Worm (Caenorhabditis elegans) whole organism, L2 larva: ENCODE data around the gene mks-3.

Source experiments
- C34F6.9 ChIP-seq: fragments of 150-350 bp; optimal IDR thresholded peaks from 2 replicates; lab custom pipeline; 2014; ENCODE audit warnings: missing biosample characterization, missing genetic modification characterization
- F13H6.1 ChIP-seq: sonication (generic microtip); optimal IDR thresholded peaks from 2 replicates; lab custom pipeline; 2016; ENCODE audit warnings: missing genetic modification characterization, missing compliant biosample characterization
- Y55F3AM.14 ChIP-seq: fragments of 200-800 bp; sonication (Bioruptor generic); optimal IDR thresholded peaks from 2 replicates; lab custom pipeline; 2018; ENCODE audit warnings: mild to moderate bottlenecking, missing genetic modification characterization, missing compliant biosample characterization
- aly-2 ChIP-seq: fragments of 150-350 bp; optimal IDR thresholded peaks from 2 replicates; lab custom pipeline; 2014; ENCODE audit warnings: missing biosample characterization, missing genetic modification characterization
- ama-1 ChIP-seq: fragments of 150-350 bp; optimal IDR thresholded peaks from 2 replicates; lab custom pipeline; 2018; ENCODE audit warnings: inconsistent platforms
- blmp-1 ChIP-seq: sonication (generic microtip); optimal IDR thresholded peaks from 2 replicates; lab custom pipeline; 2017; ENCODE audit warnings: missing genetic modification characterization, mild to moderate bottlenecking, missing compliant biosample characterization, antibody characterized with exemption, moderate library complexity; ENCODE audit not compliant: insufficient read depth
- ceh-16 ChIP-seq: fragments of 150-350 bp; optimal IDR thresholded peaks from 2 replicates; lab custom pipeline; 2014; ENCODE audit warnings: missing biosample characterization, missing genetic modification characterization
- ceh-82 ChIP-seq: fragments of 150-350 bp; optimal IDR thresholded peaks from 2 replicates; lab custom pipeline; 2014; ENCODE audit warnings: missing biosample characterization, missing genetic modification characterization
- dmd-4 ChIP-seq: sonication (generic microtip); optimal IDR thresholded peaks from 2 replicates; lab custom pipeline; 2017; ENCODE audit warnings: missing biosample characterization, missing genetic modification characterization
- egl-27 ChIP-seq: sonication (generic microtip); optimal IDR thresholded peaks from 3 replicates; lab custom pipeline; 2017; ENCODE audit warnings: missing biosample characterization, missing genetic modification reagents, missing genetic modification characterization
- elt-3 ChIP-seq: sonication (generic microtip); optimal IDR thresholded peaks from 2 replicates; lab custom pipeline; 2017; ENCODE audit warnings: missing biosample characterization, missing genetic modification characterization
- lin-11 ChIP-seq: fragments of 150-350 bp; sonication (generic microtip); optimal IDR thresholded peaks from 2 replicates; lab custom pipeline; 2014; ENCODE audit warnings: missing biosample characterization, missing genetic modification characterization, inconsistent platforms, mixed read lengths
- lin-13 ChIP-seq: fragments of 150-350 bp; optimal IDR thresholded peaks from 2 replicates; lab custom pipeline; 2014; ENCODE audit warnings: missing biosample characterization, missing genetic modification reagents, missing genetic modification characterization
- lin-39 ChIP-seq: fragments of 150-350 bp; optimal IDR thresholded peaks from 2 replicates; lab custom pipeline; 2014; ENCODE audit warnings: missing biosample characterization, missing genetic modification reagents, missing genetic modification characterization
- lsy-2 ChIP-seq, 2 experiments: fragments of 150-350 bp in 1 of 2; sonication (generic microtip) in 1 of 2; optimal IDR thresholded peaks; 2 replicates each; lab custom pipeline; 2014 to 2017; ENCODE audit warnings: missing biosample characterization in 2 of 2, missing genetic modification characterization in 2 of 2
- mab-5 ChIP-seq: fragments of 150-350 bp; optimal IDR thresholded peaks from 2 replicates; lab custom pipeline; 2014; ENCODE audit warnings: missing biosample characterization, missing genetic modification characterization
- nhr-11 ChIP-seq: fragments of 150-350 bp; optimal IDR thresholded peaks from 2 replicates; lab custom pipeline; 2014; ENCODE audit warnings: missing biosample characterization, missing genetic modification characterization
- nhr-12 ChIP-seq: fragments of 150-350 bp; optimal IDR thresholded peaks from 2 replicates; lab custom pipeline; 2014; ENCODE audit warnings: missing biosample characterization, missing genetic modification characterization
- nhr-129 ChIP-seq: fragments of 150-350 bp; optimal IDR thresholded peaks from 2 replicates; lab custom pipeline; 2014; ENCODE audit warnings: missing biosample characterization, missing genetic modification characterization
- nhr-23 ChIP-seq: fragments of 150-350 bp; optimal IDR thresholded peaks from 2 replicates; lab custom pipeline; 2014; ENCODE audit warnings: missing biosample characterization, missing genetic modification reagents, missing genetic modification characterization
- nhr-25 ChIP-seq: fragments of 150-350 bp; sonication (generic microtip); optimal IDR thresholded peaks from 3 replicates; lab custom pipeline; 2014; ENCODE audit warnings: missing biosample characterization, missing genetic modification characterization
- nhr-6 ChIP-seq: fragments of 150-350 bp; optimal IDR thresholded peaks from 2 replicates; lab custom pipeline; 2014; ENCODE audit warnings: missing biosample characterization, missing genetic modification characterization
- sem-4 ChIP-seq: fragments of 150-350 bp; optimal IDR thresholded peaks from 2 replicates; lab custom pipeline; 2014; ENCODE audit warnings: missing biosample characterization, missing genetic modification reagents, missing genetic modification characterization
- sma-9 ChIP-seq, 2 experiments: fragments of 150-350 bp in 1 of 2; sonication (generic microtip) in 1 of 2; optimal IDR thresholded peaks; 2 replicates each; lab custom pipeline; 2014 to 2016; ENCODE audit warnings: missing genetic modification characterization in 2 of 2, mild to moderate bottlenecking in 1 of 2, missing biosample characterization in 1 of 2, missing compliant biosample characterization in 1 of 2, missing genetic modification reagents in 1 of 2, moderate library complexity in 1 of 2
- snpc-4 ChIP-seq: fragments of 150-350 bp; optimal IDR thresholded peaks from 2 replicates; lab custom pipeline; 2014; ENCODE audit warnings: missing biosample characterization, missing genetic modification characterization
- unc-55 ChIP-seq: fragments of 150-350 bp; sonication (generic microtip); optimal IDR thresholded peaks from 3 replicates; lab custom pipeline; 2014; ENCODE audit warnings: missing biosample characterization, missing genetic modification reagents, missing genetic modification characterization
- unc-62 ChIP-seq: fragments of 150-350 bp; optimal IDR thresholded peaks from 2 replicates; lab custom pipeline; 2014; ENCODE audit warnings: missing biosample characterization, missing genetic modification reagents, missing genetic modification characterization
- zag-1 ChIP-seq: fragments of 150-350 bp; optimal IDR thresholded peaks from 2 replicates; lab custom pipeline; 2014; ENCODE audit warnings: missing biosample characterization, missing genetic modification characterization
- ztf-1 ChIP-seq: fragments of 200-800 bp; sonication (Bioruptor generic); conservative IDR thresholded peaks from 2 replicates; pipeline ENCODE4 v1.3.6; 2022; ENCODE audit warnings: missing genetic modification characterization, missing compliant biosample characterization
- ztf-11 ChIP-seq: sonication (generic microtip); optimal IDR thresholded peaks from 2 replicates; lab custom pipeline; 2017; ENCODE audit warnings: missing biosample characterization, missing genetic modification characterization
- ztf-4 ChIP-seq: fragments of 150-350 bp; optimal IDR thresholded peaks from 2 replicates; lab custom pipeline; 2014; ENCODE audit warnings: missing biosample characterization, missing genetic modification characterization

mks-3 gene

DNA sequence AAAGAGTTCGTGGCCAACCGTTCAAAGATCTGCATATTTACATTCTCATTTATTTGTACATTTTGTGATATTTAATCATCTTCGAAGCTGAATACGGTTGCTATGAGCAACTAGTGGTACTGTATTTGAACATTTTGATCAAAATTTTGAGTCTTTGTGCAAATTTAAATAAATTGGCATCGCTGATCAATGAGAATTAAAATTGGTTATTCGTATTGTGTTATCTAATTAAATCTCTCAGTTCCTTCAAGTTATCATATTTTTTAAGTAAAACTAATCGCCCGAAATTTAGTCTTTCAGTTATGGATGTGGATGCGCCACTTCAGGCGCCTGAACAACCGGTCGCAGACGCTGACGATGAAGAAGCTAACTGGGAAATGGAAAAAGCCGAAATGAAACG lies 15.9 kb upstream of the mks-3 start, which contains the start of gene npp-21:
Gene npp-21 (plus strand): TSS at position 301 of the 400 bp plus-strand sequence.
- TF ChIP-seq elt-3 (tag; lab: Kevin White, UChicago) (no peak), dmd-4 (tag; lab: Kevin White, UChicago) (no peak), sem-4 (tag; lab: Kevin White, UChicago) (no peak), ceh-16 (tag; lab: Kevin White, UChicago) (no peak), egl-27 (tag; lab: Kevin White, UChicago) (no peak), nhr-23 (tag; lab: Kevin White, UChicago) (no peak), unc-62 (GFP tag; lab: Kevin White, UChicago) (no peak), nhr-12 (tag; lab: Kevin White, UChicago) (no peak), snpc-4 (tag; lab: Kevin White, UChicago) (no peak), ztf-11 (no peak), lin-39 (tag; lab: Kevin White, UChicago) (no peak), lin-13 (no peak), nhr-6 (tag; lab: Kevin White, UChicago) (no peak), blmp-1 (no peak), lsy-2 (tag; optimal IDR thresholded peaks at IDR 0.05; lab: Kevin White, UChicago) (no peak)

DNA sequence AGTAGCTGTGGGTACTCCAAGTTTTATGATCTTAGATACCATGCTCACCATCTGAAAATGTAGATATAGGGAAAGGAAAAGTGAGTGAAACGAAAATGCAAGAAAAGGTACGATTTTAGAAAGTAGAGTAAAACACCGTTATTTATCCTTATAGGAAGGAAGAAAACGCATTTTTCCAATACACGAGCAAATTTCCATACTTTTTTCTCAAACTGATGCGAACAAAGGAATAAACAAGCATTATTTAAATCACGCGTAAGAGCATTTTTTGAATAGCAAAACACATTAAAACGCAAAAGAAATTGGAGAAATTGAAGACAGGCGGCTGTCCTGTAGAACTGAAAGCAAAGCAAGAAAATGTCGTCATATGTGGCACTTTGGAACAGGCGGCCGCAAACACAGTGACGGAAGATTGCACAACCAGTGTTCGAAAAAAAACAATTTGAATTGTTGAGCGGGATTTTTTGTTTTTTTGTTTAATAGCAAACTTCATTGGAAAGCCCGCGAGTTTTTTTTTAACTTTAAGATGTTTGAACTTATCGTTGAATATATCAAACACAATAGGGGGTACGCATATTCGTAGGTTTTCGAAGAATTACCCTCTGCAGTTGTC lies 15.4 kb upstream of the mks-3 start, which contains the start of gene pgam-5:
Gene pgam-5 (minus strand): TSS at position 51 of the 613 bp plus-strand sequence.
- TF ChIP-seq sma-9 (GFP tag; optimal IDR thresholded peaks at IDR 0.05; lab: Kevin White, UChicago) (no peak), sma-9 (tag; optimal IDR thresholded peaks at IDR 0.05; lab: Kevin White, UChicago) (no peak), Y55F3AM.14 (GFP tag; lab: Kevin White, UChicago) (no peak), snpc-4 (tag; lab: Kevin White, UChicago) (no peak), nhr-129 (tag; lab: Kevin White, UChicago) (peak; percentile 4), nhr-11 (no peak), ztf-4 (tag; lab: Kevin White, UChicago) (no peak), C34F6.9 (tag; lab: Kevin White, UChicago) (no peak), ceh-82 (no peak)
- TF ChIP-seq, all 48 proteins: peak for 1

ce11 chrII:7594812-7595211 lies 11.4 kb upstream of the mks-3 start, which contains the start of gene syd-1:
Gene syd-1 (minus strand): TSS chrII:7594912.
- TF ChIP-seq lsy-2 (tag; optimal IDR thresholded peaks at IDR 0.05; lab: Kevin White, UChicago) (no peak), Y55F3AM.14 (GFP tag; lab: Kevin White, UChicago) (no peak), lin-11 (tag; lab: Kevin White, UChicago) (no peak), ama-1 (lab: Kevin White, UChicago) (no peak), lin-39 (tag; lab: Kevin White, UChicago) (no peak), lin-13 (no peak), zag-1 (no peak), blmp-1 (no peak)

DNA sequence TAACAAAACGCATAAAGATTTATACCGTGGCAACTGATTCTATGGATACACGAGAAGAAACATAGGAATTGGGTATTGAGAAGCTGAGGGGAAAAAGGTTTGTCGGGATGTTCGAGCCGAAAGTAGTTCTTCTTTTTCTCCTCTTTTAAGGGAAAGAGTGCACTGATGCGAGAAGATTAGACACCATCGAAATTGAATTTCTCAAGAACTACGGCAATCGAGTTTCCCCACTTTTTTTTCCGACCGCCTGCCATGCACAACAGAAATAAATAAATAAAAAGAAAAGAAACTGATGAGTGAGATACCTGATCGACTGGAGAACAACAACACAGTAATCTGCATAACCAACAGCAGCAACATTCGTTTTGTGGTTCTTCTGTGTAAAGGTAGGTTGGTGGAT lies 10.8 kb upstream of the mks-3 start:
- peak; percentile 18 for TF ChIP-seq sma-9 (GFP tag; optimal IDR thresholded peaks at IDR 0.05; lab: Kevin White, UChicago)
- no peak for TF ChIP-seq sma-9 (tag; optimal IDR thresholded peaks at IDR 0.05; lab: Kevin White, UChicago)
- no peak for TF ChIP-seq nhr-25 (tag; lab: Kevin White, UChicago)

DNA sequence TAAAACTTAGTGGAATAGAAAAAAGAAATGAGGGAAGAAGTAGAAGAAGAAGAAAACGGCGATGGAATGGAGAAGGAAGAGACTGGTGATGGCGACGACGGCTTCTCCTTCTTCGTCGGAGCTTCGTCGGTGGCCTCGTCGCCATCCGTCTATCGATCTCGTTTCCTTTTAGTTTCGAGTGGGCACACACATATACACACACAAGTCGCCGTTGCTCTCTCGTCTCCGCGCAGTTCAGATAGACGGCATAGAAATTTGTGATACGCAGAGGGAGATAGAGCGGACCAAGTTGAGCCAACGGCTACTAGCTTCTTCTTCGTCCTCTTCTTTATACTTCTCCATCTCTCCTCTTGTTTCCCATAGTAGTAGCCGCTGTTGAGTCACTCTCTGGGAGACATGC lies 9.8 kb upstream of the mks-3 start:
- TF ChIP-seq zag-1 (peak; percentile 83), aly-2 (tag; lab: Kevin White, UChicago) (no peak), lin-11 (tag; lab: Kevin White, UChicago) (peak; percentile 38), sem-4 (tag; lab: Kevin White, UChicago) (peak; percentile 21), sma-9 (GFP tag; optimal IDR thresholded peaks at IDR 0.05; lab: Kevin White, UChicago) (peak; percentile 22), sma-9 (tag; optimal IDR thresholded peaks at IDR 0.05; lab: Kevin White, UChicago) (no peak), snpc-4 (tag; lab: Kevin White, UChicago) (no peak), ama-1 (lab: Kevin White, UChicago) (no peak), lsy-2 (tag; optimal IDR thresholded peaks at IDR 0.05; lab: Kevin White, UChicago) (peak in 1 of 2 experiments; percentile 35), nhr-129 (tag; lab: Kevin White, UChicago) (peak; percentile 46), F13H6.1 (tag; lab: Kevin White, UChicago) (peak; percentile 67), C34F6.9 (tag; lab: Kevin White, UChicago) (peak; percentile 53), unc-55 (GFP tag; lab: Kevin White, UChicago) (peak; percentile 66), mab-5 (tag; lab: Kevin White, UChicago) (peak; percentile 6), ztf-1 (GFP tag; lab: Robert Waterston, UW) (no peak)
